Worm (Caenorhabditis elegans): ENCODE measurements around the gene srh-277.

The srh-277 gene

ce11 chrV:16158391-16158790, 24.6 kb upstream of the srh-277 start, which contains the start of gene str-99:
str-99 (minus strand) TSS chrV:16158491.
- no peak for TF ChIP-seq ceh-90 (tag; optimal IDR thresholded peaks at IDR 0.05)
- no peak for TF ChIP-seq lin-14 (GFP tag; optimal IDR thresholded peaks at IDR 0.05)
- TF ChIP-seq xbp-1 (tag; optimal IDR thresholded peaks at IDR 0.05): no peak
- TF ChIP-seq lin-35 (GFP tag; optimal IDR thresholded peaks at IDR 0.05): no peak
- TF ChIP-seq lin-13 (GFP tag; optimal IDR thresholded peaks at IDR 0.05): no peak
- no peak for TF ChIP-seq dpl-1 (GFP tag; optimal IDR thresholded peaks at IDR 0.05)
- no peak for TF ChIP-seq aly-2 (tag; optimal IDR thresholded peaks at IDR 0.05)
- no peak for TF ChIP-seq dsc-1 (tag; optimal IDR thresholded peaks at IDR 0.05)
- TF ChIP-seq unc-86 (tag; optimal IDR thresholded peaks at IDR 0.05): no peak
- TF ChIP-seq fos-1 (tag; optimal IDR thresholded peaks at IDR 0.05): no peak

DNA sequence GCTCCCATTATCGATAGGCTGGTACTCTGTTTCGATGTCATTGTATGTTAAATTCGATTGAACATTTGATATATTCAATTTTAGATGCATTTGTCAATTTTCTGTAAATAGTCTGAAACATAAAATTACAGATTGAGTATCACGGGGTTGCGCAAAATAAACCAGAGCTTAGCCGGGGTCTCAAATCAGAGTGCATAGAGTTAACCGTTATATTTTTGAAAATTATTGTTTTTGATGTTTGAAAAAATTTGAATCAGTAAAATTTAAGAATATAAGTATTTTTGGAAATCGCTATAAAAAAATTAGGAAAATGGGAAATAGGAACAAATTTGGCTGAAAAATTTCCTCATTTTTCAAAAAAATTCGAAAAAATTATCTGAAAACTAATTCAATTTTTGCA, 23.4 kb upstream of the srh-277 start, which contains the start of gene F10A3.17:
TSS of gene F10A3.17 (minus strand) at position 101 of the 400 bp plus-strand sequence.
- TF ChIP-seq nhr-19 (GFP tag; conservative IDR thresholded peaks at IDR 0.05) (no peak), nhr-12 (tag; optimal IDR thresholded peaks at IDR 0.05) (no peak), nhr-90 (tag; optimal IDR thresholded peaks at IDR 0.05; ENCODE audit: poor library complexity) (no peak), nhr-85 (tag) (no peak), efl-3 (GFP tag; optimal IDR thresholded peaks at IDR 0.05) (no peak), nhr-71 (tag; optimal IDR thresholded peaks at IDR 0.05) (no peak), nhr-20 (tag; optimal IDR thresholded peaks at IDR 0.05) (no peak)

- TF ChIP-seq efl-1 (optimal IDR thresholded peaks at IDR 0.05) (peak in 1 of 2 experiments; percentile 9), efl-1 (GFP tag; optimal IDR thresholded peaks at IDR 0.05 in 1 of 2) (peak in 1 of 2 experiments; percentile 4), elt-2 (tag; optimal IDR thresholded peaks at IDR 0.05) (peak; percentile 24), mep-1 (tag; optimal IDR thresholded peaks at IDR 0.05) (no peak), skn-1 (tag; optimal IDR thresholded peaks at IDR 0.05) (peak; percentile 2), lin-15B (tag; optimal IDR thresholded peaks at IDR 0.05) (no peak), snpc-4 (tag; optimal IDR thresholded peaks at IDR 0.05) (peak; percentile 2), zip-4 (GFP tag; optimal IDR thresholded peaks at IDR 0.05) (peak; percentile 79)
These were observed 22.9 kb upstream of the srh-277 start for ce11 chrV:16160087-16160486.

DNA sequence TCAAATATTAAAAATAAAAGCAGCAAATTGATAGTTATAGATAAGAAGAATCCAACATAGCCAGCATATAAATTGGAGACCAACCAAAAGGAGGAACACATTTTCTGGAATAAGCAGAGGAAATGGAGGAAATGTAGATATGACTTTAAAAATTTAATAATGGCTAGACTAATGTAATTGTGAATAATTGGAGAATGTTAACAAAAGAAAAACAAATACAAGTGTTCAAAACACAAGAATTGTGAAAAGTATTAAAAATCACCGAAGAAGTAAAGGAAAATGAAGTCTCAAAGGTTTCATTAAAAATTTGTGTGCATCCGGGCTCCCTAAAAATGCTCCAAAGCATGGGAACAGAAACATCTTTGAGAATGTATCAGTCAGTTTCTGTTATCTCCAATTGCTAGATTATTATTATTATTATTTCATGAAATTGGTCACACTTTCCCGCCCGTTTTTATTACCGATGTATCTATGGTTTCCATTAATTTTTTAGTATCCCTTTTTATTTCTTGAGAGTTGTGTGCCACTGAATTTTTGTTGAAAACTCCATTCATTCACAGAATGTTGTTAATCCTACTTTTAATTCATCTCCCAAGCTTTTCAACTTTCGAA, 20.8 kb upstream of the srh-277 start, which contains the start of the genes str-109 and F10A3.11:
TSS of gene str-109 (minus strand) at position 101 of the 612 bp plus-strand sequence.
TSS of gene F10A3.11 (plus strand) at position 562 of the 612 bp plus-strand sequence.
- TF ChIP-seq C34B4.2 (tag; optimal IDR thresholded peaks at IDR 0.05): no peak

- TF ChIP-seq ztf-4 (tag; optimal IDR thresholded peaks at IDR 0.05) (no peak), snpc-4 (tag; optimal IDR thresholded peaks at IDR 0.05) (no peak), xbp-1 (tag; optimal IDR thresholded peaks at IDR 0.05) (no peak), irx-1 (tag; optimal IDR thresholded peaks at IDR 0.05) (no peak), nhr-19 (GFP tag; conservative IDR thresholded peaks at IDR 0.05) (no peak), fkh-4 (tag; optimal IDR thresholded peaks at IDR 0.05; ENCODE audit: borderline replicate concordance) (no peak), lin-14 (GFP tag; optimal IDR thresholded peaks at IDR 0.05) (no peak), grh-1 (GFP tag; IDR thresholded peaks at IDR 0.05) (no peak), zag-1 (tag; optimal IDR thresholded peaks at IDR 0.05) (no peak), dsc-1 (tag; optimal IDR thresholded peaks at IDR 0.05) (no peak), mdl-1 (tag; optimal IDR thresholded peaks at IDR 0.05) (no peak)
These were observed 19.3 kb upstream of the srh-277 start, which contains the start of gene F10A3.12 for ce11 chrV:16163719-16164118. F10A3.12 (plus strand) TSS chrV:16164019.

DNA sequence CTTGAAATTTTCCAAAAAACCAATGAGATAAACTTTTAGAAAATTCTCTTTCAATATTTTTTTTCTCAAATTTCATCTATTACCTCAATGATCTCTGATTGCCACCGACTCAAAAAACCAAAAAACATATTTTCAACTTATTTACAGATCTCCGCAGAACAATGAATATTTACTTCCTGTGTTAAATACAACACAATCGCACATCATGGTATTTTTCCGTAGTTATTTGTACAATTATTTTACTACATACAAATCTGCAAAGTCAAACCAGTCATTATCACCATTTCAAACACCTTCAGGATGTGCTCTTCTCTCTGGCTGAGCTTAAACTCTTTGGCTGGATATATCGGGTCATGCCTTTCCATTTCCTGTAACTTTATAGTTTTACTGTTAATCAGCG, 17.1 kb upstream of the srh-277 start, which contains the start of gene str-108:
TSS of gene str-108 (plus strand) at position 301 of the 400 bp plus-strand sequence.
- TF ChIP-seq pag-3 (tag; optimal IDR thresholded peaks at IDR 0.05; ENCODE audit: borderline replicate concordance, insufficient read depth) (no peak), C16A3.4 (tag; optimal IDR thresholded peaks at IDR 0.05) (no peak), fkh-8 (tag; optimal IDR thresholded peaks at IDR 0.05) (no peak), lsy-2 (tag; optimal IDR thresholded peaks at IDR 0.05) (no peak), mdl-1 (tag; optimal IDR thresholded peaks at IDR 0.05) (no peak), dsc-1 (tag; optimal IDR thresholded peaks at IDR 0.05) (no peak), tbx-2 (tag; optimal IDR thresholded peaks at IDR 0.05) (no peak), nhr-28 (tag; optimal IDR thresholded peaks at IDR 0.05) (no peak), nhr-84 (tag; optimal IDR thresholded peaks at IDR 0.05) (no peak), lin-39 (tag; optimal IDR thresholded peaks at IDR 0.05) (no peak), aly-2 (tag; optimal IDR thresholded peaks at IDR 0.05) (no peak), pax-3 (tag; optimal IDR thresholded peaks at IDR 0.05) (no peak), isw-1 (GFP tag; IDR thresholded peaks at IDR 0.05) (no peak), ets-5 (GFP tag; IDR thresholded peaks at IDR 0.05) (no peak), nhr-237 (tag; optimal IDR thresholded peaks at IDR 0.05) (no peak), ztf-4 (tag; optimal IDR thresholded peaks at IDR 0.05) (no peak)

All from whole organism, L1 larva.